Worm (Caenorhabditis elegans): ENCODE data around the gene Y73B6BL.23.

DNA sequence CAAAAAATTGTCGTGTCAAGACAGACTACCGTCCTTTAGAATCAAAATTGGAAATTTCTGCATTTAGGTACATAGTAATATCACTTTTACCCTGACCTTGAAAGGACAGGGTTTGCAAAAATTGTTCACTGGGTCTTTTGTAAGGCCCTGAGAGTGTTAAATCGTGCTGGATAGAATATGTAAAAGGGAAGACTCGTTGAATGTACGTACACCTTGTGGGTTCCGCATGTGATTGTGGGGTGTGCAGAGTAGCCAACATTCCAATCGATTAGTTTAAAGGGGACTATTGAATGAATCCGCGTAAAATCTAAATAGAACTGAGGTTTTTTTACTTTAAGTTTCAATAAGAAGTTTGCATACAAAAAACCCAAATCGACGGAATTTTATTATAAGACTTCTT lies 41.7 kb upstream of the Y73B6BL.23 start:
- TF ChIP-seq zag-1 (tag; optimal IDR thresholded peaks at IDR 0.05) (no peak), snpc-4 (tag; optimal IDR thresholded peaks at IDR 0.05) (no peak), nfya-1 (tag; optimal IDR thresholded peaks at IDR 0.05; ENCODE audit: insufficient read depth) (no peak), ceh-16 (tag; optimal IDR thresholded peaks at IDR 0.05) (no peak), unc-62 (GFP tag; optimal IDR thresholded peaks at IDR 0.05) (no peak), nhr-11 (tag; optimal IDR thresholded peaks at IDR 0.05) (no peak), R02D3.7 (tag; optimal IDR thresholded peaks at IDR 0.05) (no peak), ceh-9 (tag; optimal IDR thresholded peaks at IDR 0.05) (no peak), nhr-237 (tag; optimal IDR thresholded peaks at IDR 0.05) (no peak), jun-1 (tag; optimal IDR thresholded peaks at IDR 0.05) (no peak), nhr-23 (tag; optimal IDR thresholded peaks at IDR 0.05) (no peak)
